Worm (Caenorhabditis elegans) whole organism, young adult: ENCODE data around the gene ttr-44.

Experiments used
- B0035.1 ChIP-seq: sonication (generic microtip); optimal IDR thresholded peaks from 2 replicates; lab custom pipeline; 2016; ENCODE audit warnings: missing genetic modification characterization, mild to moderate bottlenecking, missing compliant biosample characterization, missing genotype, missing genetic modification reagents
- B0261.1 ChIP-seq: sonication (generic microtip); optimal IDR thresholded peaks from 2 replicates; lab custom pipeline; 2016; ENCODE audit warnings: mild to moderate bottlenecking, missing genetic modification characterization, moderate library complexity, missing compliant biosample characterization
- C17E4.6 ChIP-seq: fragments of 200-800 bp; sonication (Bioruptor generic); IDR thresholded peaks from 2 replicates; pipeline ENCODE4 v1.3.6; 2022; ENCODE audit warnings: missing genetic modification reagents, missing genetic modification characterization, missing compliant biosample characterization
- F10E7.11 ChIP-seq: sonication (generic microtip); optimal IDR thresholded peaks from 2 replicates; lab custom pipeline; 2017; ENCODE audit warnings: mild to moderate bottlenecking, missing genetic modification characterization, moderate library complexity, missing compliant biosample characterization
- F22D6.2 ChIP-seq: sonication (generic microtip); optimal IDR thresholded peaks from 2 replicates; lab custom pipeline; 2016; ENCODE audit warnings: mild to moderate bottlenecking, missing genetic modification characterization, missing compliant biosample characterization
- K11D2.4 ChIP-seq: fragments of 200-800 bp; sonication (Bioruptor generic); IDR thresholded peaks from 2 replicates; pipeline ENCODE4 v1.3.6; 2022; ENCODE audit warnings: missing genetic modification reagents, missing genetic modification characterization, missing compliant biosample characterization
- K12H6.12 ChIP-seq: fragments of 200-800 bp; sonication (Bioruptor generic); optimal IDR thresholded peaks from 2 replicates; lab custom pipeline; 2018; ENCODE audit warnings: mild to moderate bottlenecking, missing genetic modification characterization, missing compliant biosample characterization
- T07F8.4 ChIP-seq: sonication (generic microtip); optimal IDR thresholded peaks from 2 replicates; lab custom pipeline; 2016; ENCODE audit warnings: mild to moderate bottlenecking, missing genetic modification characterization, moderate library complexity, missing compliant biosample characterization
- Y53F4B.3 ChIP-seq: fragments of 200-800 bp; sonication (Bioruptor generic); IDR thresholded peaks from 2 replicates; pipeline ENCODE4 v1.3.6; 2022; ENCODE audit warnings: missing genetic modification reagents, missing genetic modification characterization, missing compliant biosample characterization
- Y95B8A.8 ChIP-seq: fragments of 200-800 bp; sonication (Bioruptor generic); IDR thresholded peaks from 2 replicates; pipeline ENCODE4 v1.3.6; 2022; ENCODE audit warnings: missing genetic modification reagents, missing genetic modification characterization, missing compliant biosample characterization
- ZK185.1 ChIP-seq: sonication (generic microtip); optimal IDR thresholded peaks from 2 replicates; lab custom pipeline; 2016; ENCODE audit warnings: mild to moderate bottlenecking, missing genetic modification characterization, missing compliant biosample characterization; ENCODE audit not compliant: poor library complexity, severe bottlenecking
- akir-1 ChIP-seq: fragments of 200-800 bp; sonication (Bioruptor generic); optimal IDR thresholded peaks from 2 replicates; lab custom pipeline; 2018; ENCODE audit warnings: mild to moderate bottlenecking, missing genetic modification characterization, moderate library complexity, missing compliant biosample characterization
- aptf-2 ChIP-seq: fragments of 200-800 bp; sonication (Bioruptor generic); conservative IDR thresholded peaks from 2 replicates; pipeline ENCODE4 v1.3.6; 2022; ENCODE audit warnings: missing genetic modification reagents, missing genetic modification characterization, missing compliant biosample characterization
- atf-7 ChIP-seq: sonication (generic microtip); optimal IDR thresholded peaks from 2 replicates; lab custom pipeline; 2017; ENCODE audit warnings: mild to moderate bottlenecking, missing genetic modification characterization, missing compliant biosample characterization
- attf-3 ChIP-seq: fragments of 200-800 bp; sonication (Bioruptor generic); conservative IDR thresholded peaks from 2 replicates; pipeline ENCODE4 v1.3.6; 2022; ENCODE audit warnings: missing genetic modification reagents, missing genetic modification characterization, missing compliant biosample characterization
- attf-6 ChIP-seq: fragments of 200-800 bp; sonication (Bioruptor generic); IDR thresholded peaks from 2 replicates; pipeline ENCODE4 v1.3.6; 2022; ENCODE audit warnings: missing genetic modification reagents, missing genetic modification characterization, missing compliant biosample characterization
- cebp-2 ChIP-seq: fragments of 200-800 bp; sonication (Bioruptor generic); IDR thresholded peaks from 2 replicates; pipeline ENCODE4 v1.3.6; 2022; ENCODE audit warnings: missing genetic modification characterization, missing compliant biosample characterization
- ceh-79 ChIP-seq: sonication (generic microtip); optimal IDR thresholded peaks from 2 replicates; lab custom pipeline; 2017; ENCODE audit warnings: mild to moderate bottlenecking, missing genetic modification characterization, missing compliant biosample characterization
- ceh-91 ChIP-seq: fragments of 200-800 bp; sonication (Bioruptor generic); IDR thresholded peaks from 2 replicates; pipeline ENCODE4 v1.3.6; 2022; ENCODE audit warnings: missing genetic modification reagents, missing genetic modification characterization, missing compliant biosample characterization
- chd-7 ChIP-seq: sonication (generic microtip); optimal IDR thresholded peaks from 2 replicates; lab custom pipeline; 2016; ENCODE audit warnings: mild to moderate bottlenecking, missing genetic modification characterization, moderate library complexity, missing compliant biosample characterization
- dox-1 ChIP-seq: fragments of 200-800 bp; sonication (Bioruptor generic); IDR thresholded peaks from 2 replicates; pipeline ENCODE4 v1.3.6; 2022; ENCODE audit warnings: missing genetic modification reagents, missing genetic modification characterization, missing compliant biosample characterization
- dpff-1 ChIP-seq: sonication (generic microtip); optimal IDR thresholded peaks from 2 replicates; lab custom pipeline; 2017; ENCODE audit warnings: mild to moderate bottlenecking, missing genetic modification characterization, missing compliant biosample characterization
- ekl-4 ChIP-seq: fragments of 200-800 bp; sonication (Bioruptor generic); IDR thresholded peaks from 2 replicates; pipeline ENCODE4 v1.3.6; 2022; ENCODE audit warnings: missing genetic modification reagents, missing genetic modification characterization, missing compliant biosample characterization
- ets-4 ChIP-seq: fragments of 200-800 bp; sonication (Bioruptor generic); optimal IDR thresholded peaks from 2 replicates; lab custom pipeline; 2018; ENCODE audit warnings: mild to moderate bottlenecking, missing genetic modification characterization, missing compliant biosample characterization
- gei-17 ChIP-seq: fragments of 200-800 bp; sonication (Bioruptor generic); optimal IDR thresholded peaks from 2 replicates; lab custom pipeline; 2018; ENCODE audit warnings: mild to moderate bottlenecking, missing genetic modification characterization, missing compliant biosample characterization
- hlh-26 ChIP-seq: fragments of 200-800 bp; sonication (Bioruptor generic); conservative IDR thresholded peaks from 2 replicates; pipeline ENCODE4 v1.3.6; 2022; ENCODE audit warnings: missing genetic modification reagents, missing genetic modification characterization, missing compliant biosample characterization
- lag-1 ChIP-seq: fragments of 200-800 bp; sonication (Bioruptor generic); IDR thresholded peaks from 2 replicates; pipeline ENCODE4 v1.3.6; 2022; ENCODE audit warnings: missing genetic modification reagents, missing genetic modification characterization, missing compliant biosample characterization
- lin-35 ChIP-seq, 3 experiments: fragments of 150-350 bp in 2 of 3; sonication (generic microtip) in 1 of 3; optimal IDR thresholded peaks; 2 replicates each; lab custom pipeline; 2014 to 2018; ENCODE audit warnings: missing biosample characterization in 3 of 3, missing genetic modification characterization in 3 of 3, missing genetic modification reagents in 3 of 3
- lin-40 ChIP-seq: sonication (generic microtip); optimal IDR thresholded peaks from 2 replicates; lab custom pipeline; 2016; ENCODE audit warnings: missing genetic modification characterization, mild to moderate bottlenecking, missing compliant biosample characterization, missing genotype, missing genetic modification reagents
- lin-54 ChIP-seq: fragments of 200-800 bp; sonication (Bioruptor generic); optimal IDR thresholded peaks from 2 replicates; lab custom pipeline; 2018; ENCODE audit warnings: mild to moderate bottlenecking, missing genetic modification characterization, missing compliant biosample characterization
- lir-1 ChIP-seq: fragments of 200-800 bp; sonication (Bioruptor generic); conservative IDR thresholded peaks from 2 replicates; pipeline ENCODE4 v1.3.6; 2022; ENCODE audit warnings: missing genetic modification reagents, missing genetic modification characterization, missing compliant biosample characterization
- madf-10 ChIP-seq: sonication (generic microtip); optimal IDR thresholded peaks from 2 replicates; lab custom pipeline; 2016; ENCODE audit warnings: mild to moderate bottlenecking, missing genetic modification characterization, missing compliant biosample characterization
- madf-3 ChIP-seq: fragments of 200-800 bp; sonication (Bioruptor generic); IDR thresholded peaks from 2 replicates; pipeline ENCODE4 v1.3.6; 2022; ENCODE audit warnings: missing genetic modification reagents, missing genetic modification characterization, missing compliant biosample characterization
- mel-28 ChIP-seq: sonication (generic microtip); optimal IDR thresholded peaks from 2 replicates; lab custom pipeline; 2016; ENCODE audit warnings: borderline replicate concordance, mild to moderate bottlenecking, missing genetic modification characterization, missing compliant biosample characterization
- mes-4 ChIP-seq: sonication (generic microtip); optimal IDR thresholded peaks from 2 replicates; lab custom pipeline; 2016; ENCODE audit warnings: missing genotype, missing genetic modification characterization, missing compliant biosample characterization
- nfya-1 ChIP-seq: sonication (generic microtip); optimal IDR thresholded peaks from 2 replicates; lab custom pipeline; 2017; ENCODE audit warnings: antibody characterized with exemption, missing compliant biosample characterization, missing genetic modification characterization, borderline replicate concordance; ENCODE audit not compliant: insufficient read depth
- pbrm-1 ChIP-seq: fragments of 200-800 bp; sonication (Bioruptor generic); IDR thresholded peaks from 2 replicates; pipeline ENCODE4 v1.3.6; 2022; ENCODE audit warnings: missing genetic modification reagents, missing genetic modification characterization, missing compliant biosample characterization
- rcor-1 ChIP-seq: fragments of 200-800 bp; sonication (Bioruptor generic); IDR thresholded peaks from 2 replicates; pipeline ENCODE4 v1.3.6; 2022; ENCODE audit warnings: missing genetic modification reagents, missing genetic modification characterization, missing compliant biosample characterization
- snpc-1.3 ChIP-seq: sonication (generic microtip); optimal IDR thresholded peaks from 2 replicates; lab custom pipeline; 2017; ENCODE audit warnings: missing genetic modification characterization, mild to moderate bottlenecking, missing compliant biosample characterization, antibody characterized with exemption, moderate library complexity, missing genotype, missing genetic modification reagents; ENCODE audit not compliant: insufficient read depth
- snpc-4 ChIP-seq, 5 experiments: fragments of 150-350 bp in 1 of 5; sonication (generic microtip) in 4 of 5; optimal IDR thresholded peaks; 2 replicates each; lab custom pipeline; 2014 to 2018; ENCODE audit warnings: missing genetic modification characterization in 5 of 5, missing biosample characterization in 3 of 5, antibody characterized with exemption in 2 of 5, mild to moderate bottlenecking in 2 of 5, missing compliant biosample characterization in 2 of 5, missing genotype in 2 of 5, moderate library complexity in 2 of 5, missing genetic modification reagents in 1 of 5
- sptf-2 ChIP-seq: fragments of 200-800 bp; sonication (Bioruptor generic); optimal IDR thresholded peaks from 2 replicates; lab custom pipeline; 2018; ENCODE audit warnings: mild to moderate bottlenecking, missing genetic modification characterization, missing compliant biosample characterization
- tbx-9 ChIP-seq: sonication (generic microtip); optimal IDR thresholded peaks from 2 replicates; lab custom pipeline; 2016; ENCODE audit warnings: borderline replicate concordance, missing genetic modification characterization, inconsistent platforms, missing compliant biosample characterization
- unc-62 ChIP-seq: fragments of 150-350 bp; optimal IDR thresholded peaks from 2 replicates; lab custom pipeline; 2014; ENCODE audit warnings: missing biosample characterization, missing genetic modification reagents, missing genetic modification characterization
- zim-3 ChIP-seq: sonication (generic microtip); optimal IDR thresholded peaks from 2 replicates; lab custom pipeline; 2017; ENCODE audit warnings: mild to moderate bottlenecking, missing genetic modification characterization, moderate library complexity, missing compliant biosample characterization
- ztf-18 ChIP-seq: sonication (generic microtip); optimal IDR thresholded peaks from 2 replicates; lab custom pipeline; 2016; ENCODE audit warnings: missing genotype, mild to moderate bottlenecking, missing genetic modification characterization, missing compliant biosample characterization

ttr-44 gene

ce11 chrV:13566967-13567366 is 36.4 kb upstream of the ttr-44 start (continued):
- TF ChIP-seq madf-3 (peak; percentile 74; the same call in 1 of the 2 replicates), nfya-1 (tag; lab: Kevin White, UChicago) (no peak), attf-6 (GFP tag; lab: Robert Waterston, UW) (0 out of 2 replicates have a peak, but pooled peaks have one; percentile 39), akir-1 (GFP tag; lab: Kevin White, UChicago) (no peak), F10E7.11 (tag; lab: Kevin White, UChicago) (peak; percentile 59), dpff-1 (tag; lab: Kevin White, UChicago) (peak; percentile 67), lin-54 (GFP tag; lab: Kevin White, UChicago) (no peak), snpc-4 (GFP tag; optimal IDR thresholded peaks at IDR 0.05; lab: Kevin White, UChicago) (no peak), snpc-4 (tag; optimal IDR thresholded peaks at IDR 0.05; lab: Kevin White, UChicago) (peak in 2 of 4 experiments; percentile 35 to 48), rcor-1 (GFP tag; lab: Robert Waterston, UW) (no peak), sptf-2 (no peak), aptf-2 (GFP tag; lab: Robert Waterston, UW) (no peak), T07F8.4 (tag; lab: Kevin White, UChicago) (no peak), cebp-2 (GFP tag; lab: Robert Waterston, UW) (peak; percentile 43; the same call in 1 of the 2 replicates), ets-4 (GFP tag; lab: Kevin White, UChicago) (peak; percentile 34), atf-7 (peak; percentile 74), mel-28 (tag; lab: Kevin White, UChicago) (no peak), F22D6.2 (no peak), Y95B8A.8 (GFP tag; lab: Robert Waterston, UW) (0 out of 2 replicates have a peak, but pooled peaks have one; percentile 71), snpc-1.3 (tag; lab: Kevin White, UChicago) (no peak), ceh-79 (tag; lab: Kevin White, UChicago) (no peak), chd-7 (tag; lab: Kevin White, UChicago) (peak; percentile 65), tbx-9 (tag; lab: Kevin White, UChicago) (no peak), C17E4.6 (no peak), hlh-26 (no peak)

- TF ChIP-seq lir-1 (GFP tag; lab: Robert Waterston, UW) (0 out of 2 replicates have a peak, but pooled peaks have one; percentile 15), ekl-4 (GFP tag; lab: Robert Waterston, UW) (0 out of 2 replicates have a peak, but pooled peaks have one; percentile 21), dox-1 (GFP tag; lab: Robert Waterston, UW) (peak; percentile 16; the same call in 1 of the 2 replicates), ceh-91 (GFP tag; lab: Robert Waterston, UW) (no peak)
Observed at ce11 chrV:13565781-13566180, 35.2 kb upstream of the ttr-44 start, which contains the start of gene slrp-1. Gene slrp-1 (plus strand): TSS chrV:13565863.

- TF ChIP-seq madf-10 (tag; lab: Kevin White, UChicago) (peak; percentile 74), mes-4 (tag; lab: Kevin White, UChicago) (no peak), zim-3 (tag; lab: Kevin White, UChicago) (no peak), gei-17 (GFP tag; lab: Kevin White, UChicago) (peak; percentile 34), B0035.1 (tag; lab: Kevin White, UChicago) (no peak), K11D2.4 (GFP tag; lab: Robert Waterston, UW) (peak; percentile 65; the same call in 1 of the 2 replicates), B0261.1 (tag; lab: Kevin White, UChicago) (no peak), Y53F4B.3 (no peak), dpff-1 (tag; lab: Kevin White, UChicago) (no peak), pbrm-1 (GFP tag; lab: Robert Waterston, UW) (peak; percentile 75), K12H6.12 (tag; lab: Kevin White, UChicago) (peak; percentile 34), lin-35 (GFP tag; optimal IDR thresholded peaks at IDR 0.05; lab: Kevin White, UChicago) (peak in 1 of 3 experiments; percentile 35), unc-62 (no peak), lag-1 (GFP tag; lab: Robert Waterston, UW) (no peak), ztf-18 (tag; lab: Kevin White, UChicago) (peak; percentile 56), attf-3 (GFP tag; lab: Robert Waterston, UW) (0 out of 2 replicates have a peak, but pooled peaks have one; percentile 36), lin-40 (peak; percentile 91), ZK185.1 (peak; percentile 70)
Observed at ce11 chrV:13565197-13565596, 34.7 kb upstream of the ttr-44 start.
